Worm (Caenorhabditis elegans): ENCODE data around the gene col-41.

col-41 gene

DNA sequence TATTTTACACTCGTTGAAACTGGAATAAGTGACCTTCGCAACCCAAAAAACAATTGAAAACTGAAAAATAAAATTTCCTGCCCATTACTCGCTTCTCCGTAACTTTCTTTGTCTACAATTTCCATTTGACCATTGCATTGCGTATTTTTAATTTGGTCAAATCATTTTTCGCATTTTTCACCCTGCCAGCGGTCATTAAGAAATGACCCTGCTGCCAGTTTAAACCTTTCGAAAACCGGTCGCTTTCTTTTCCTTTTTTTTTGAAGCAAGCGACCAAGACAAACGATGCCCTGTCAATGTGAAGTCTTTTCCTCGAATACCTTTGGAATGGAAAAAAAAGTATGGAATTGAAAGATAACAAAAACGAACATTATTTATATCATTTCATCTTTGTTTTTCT, 15.4 kb downstream of the col-41 start (continued):
- no peak for TF ChIP-seq F57C9.4 (tag; optimal IDR thresholded peaks at IDR 0.05)

- TF ChIP-seq snpc-4 (GFP tag; optimal IDR thresholded peaks at IDR 0.05), result no peak
- TF ChIP-seq snpc-4 (tag; optimal IDR thresholded peaks at IDR 0.05), result peak in 2 of 4 experiments; percentile 79 to 87
- TF ChIP-seq sdz-38 (tag; optimal IDR thresholded peaks at IDR 0.05), result no peak
- TF ChIP-seq hmg-1.2 (GFP tag; IDR thresholded peaks at IDR 0.05), result peak; percentile 43; the same call in 1 of the 2 replicates
These were observed 16.9 kb downstream of the col-41 start for ce11 chrX:15159362-15159761.

DNA sequence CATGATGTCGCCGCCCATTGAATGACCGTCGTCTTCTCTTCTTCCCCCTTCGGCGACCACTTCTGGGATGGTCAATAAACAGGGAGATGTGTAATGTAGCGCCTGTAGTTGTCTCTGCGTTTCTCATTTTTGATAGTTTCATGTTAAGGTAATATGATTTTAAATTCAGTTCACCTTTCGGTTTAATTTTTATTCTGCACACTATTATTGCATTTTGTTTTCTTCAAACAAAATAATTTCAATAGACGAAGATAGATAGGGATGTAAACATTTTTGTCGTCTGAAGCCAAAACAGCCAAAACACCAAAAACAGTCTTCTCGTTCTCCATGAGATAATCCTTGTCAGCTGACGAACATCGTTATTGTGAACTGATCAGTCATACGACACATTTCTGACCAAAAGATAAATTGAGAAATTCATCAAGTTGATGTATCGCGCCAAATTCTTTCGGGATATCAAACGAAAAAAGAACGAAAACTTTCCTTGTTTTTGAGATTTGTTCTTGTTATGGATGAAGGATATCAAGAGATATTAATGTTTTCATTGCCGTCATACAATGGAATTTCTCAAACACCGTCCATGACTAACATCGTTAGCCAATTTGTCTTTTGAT, 17.5 kb downstream of the col-41 start, which contains the start of gene C11G10.1:
Gene C11G10.1 (minus strand): TSS at position 51 of the 614 bp plus-strand sequence.
- TF ChIP-seq ceh-100 (GFP tag; IDR thresholded peaks at IDR 0.05) (no peak), ZK185.1 (tag; optimal IDR thresholded peaks at IDR 0.05; ENCODE audit: poor library complexity, severe bottlenecking) (no peak)

- TF ChIP-seq ceh-27 (GFP tag; optimal IDR thresholded peaks at IDR 0.05) (no peak), snpc-3.4 (tag; optimal IDR thresholded peaks at IDR 0.05) (no peak), ztf-3 (GFP tag; optimal IDR thresholded peaks at IDR 0.05) (no peak), snpc-1.1 (tag; optimal IDR thresholded peaks at IDR 0.05; ENCODE audit: insufficient read depth) (peak; percentile 69), zfh-2 (GFP tag; conservative IDR thresholded peaks at IDR 0.05) (peak; percentile 32; the same call in 1 of the 2 replicates), mxl-1 (tag; optimal IDR thresholded peaks at IDR 0.05) (no peak), snpc-4 (GFP tag; optimal IDR thresholded peaks at IDR 0.05) (peak; percentile 53), snpc-4 (tag; optimal IDR thresholded peaks at IDR 0.05) (peak in 2 of 4 experiments; percentile 71 to 79), Y79H2A.3 (GFP tag; conservative IDR thresholded peaks at IDR 0.05) (no peak), B0035.1 (tag; optimal IDR thresholded peaks at IDR 0.05) (no peak)
These were observed 18.4 kb downstream of the col-41 start for ce11 chrX:15157854-15158253.

DNA sequence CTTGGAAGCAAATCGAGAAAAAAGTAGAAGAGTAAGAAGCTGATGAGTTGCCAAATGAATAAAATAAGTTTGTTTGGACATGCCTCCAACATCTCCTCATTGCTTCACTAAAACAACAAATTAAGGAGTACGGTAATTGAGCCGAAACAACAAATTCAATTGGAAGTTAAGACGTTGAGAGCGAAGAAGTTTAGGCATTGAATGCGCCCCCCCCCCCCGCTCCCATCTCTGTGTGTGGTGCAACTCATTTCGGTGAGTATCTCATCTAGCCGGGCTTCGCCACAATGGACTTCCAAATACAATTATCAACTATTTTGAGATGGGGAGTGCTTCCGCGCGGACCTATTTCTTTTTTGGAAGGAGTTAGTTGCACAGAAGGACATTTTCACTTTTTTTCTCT, 21.2 kb downstream of the col-41 start:
- TF ChIP-seq madf-3 (GFP tag; IDR thresholded peaks at IDR 0.05) (no peak), aptf-2 (GFP tag; conservative IDR thresholded peaks at IDR 0.05) (no peak), ztf-26 (tag; optimal IDR thresholded peaks at IDR 0.05) (no peak), efl-1 (GFP tag; optimal IDR thresholded peaks at IDR 0.05) (no peak), ztf-22 (GFP tag; optimal IDR thresholded peaks at IDR 0.05) (no peak), die-1 (tag; optimal IDR thresholded peaks at IDR 0.05) (no peak), cebp-2 (GFP tag; IDR thresholded peaks at IDR 0.05) (no peak), rcor-1 (GFP tag; IDR thresholded peaks at IDR 0.05) (no peak), F22D6.2 (tag; optimal IDR thresholded peaks at IDR 0.05) (no peak), ceh-79 (tag; optimal IDR thresholded peaks at IDR 0.05) (no peak), atf-7 (tag; optimal IDR thresholded peaks at IDR 0.05) (no peak), lsl-1 (GFP tag; optimal IDR thresholded peaks at IDR 0.05) (no peak), lin-26 (GFP tag; IDR thresholded peaks at IDR 0.05) (no peak), ceh-91 (GFP tag; IDR thresholded peaks at IDR 0.05) (no peak), ets-4 (GFP tag; optimal IDR thresholded peaks at IDR 0.05) (no peak), rec-8 (tag; optimal IDR thresholded peaks at IDR 0.05) (no peak), zfh-2 (GFP tag; conservative IDR thresholded peaks at IDR 0.05) (no peak), ceh-40 (GFP tag; IDR thresholded peaks at IDR 0.05) (no peak)

All from whole organism, young adult.